Fruit fly (Drosophila melanogaster) whole organism, embryonic: ENCODE results near the gene CG10089.
A peak's percentile ranks its signal among the peaks of the same experiment; 100 is the strongest.

Experiments used
- Atf6 ChIP-seq: fragments of 200-800 bp; sonication (Bioruptor generic); IDR thresholded peaks from 2 replicates; pipeline ENCODE4 v1.3.6; 2022; ENCODE audit warnings: missing biosample characterization, missing genetic modification characterization
- CG1024 ChIP-seq: fragments of 200-800 bp; sonication (Bioruptor generic); IDR thresholded peaks from 2 replicates; pipeline ENCODE4 v1.3.6; 2022; ENCODE audit warnings: missing biosample characterization, missing genetic modification characterization
- CG10959 ChIP-seq: fragments of 200-800 bp; sonication (Bioruptor generic); IDR thresholded peaks from 2 replicates; pipeline ENCODE4 v1.3.6; 2022; ENCODE audit warnings: missing biosample characterization, missing genetic modification characterization
- CG11093 ChIP-seq: fragments of 200-800 bp; sonication (Bioruptor generic); IDR thresholded peaks from 3 replicates; pipeline ENCODE4 v1.3.6; 2022; ENCODE audit warnings: missing biosample characterization, missing genetic modification characterization
- CG12219 ChIP-seq: fragments of 200-800 bp; sonication (Bioruptor generic); optimal IDR thresholded peaks from 3 replicates; lab custom pipeline; 2018; ENCODE audit warnings: missing biosample characterization, mild to moderate bottlenecking, missing genetic modification characterization
- CG12659 ChIP-seq: fragments of 200-800 bp; sonication (Bioruptor generic); optimal IDR thresholded peaks from 3 replicates; lab custom pipeline; 2017; ENCODE audit warnings: mild to moderate bottlenecking, missing biosample characterization, missing genetic modification reagents, missing genetic modification characterization
- CG13775 ChIP-seq: fragments of 200-800 bp; sonication (Bioruptor generic); optimal IDR thresholded peaks from 3 replicates; lab custom pipeline; 2017; ENCODE audit warnings: missing biosample characterization, mild to moderate bottlenecking, missing genetic modification characterization
- CG1529 ChIP-seq: fragments of 200-800 bp; sonication (Bioruptor generic); optimal IDR thresholded peaks from 3 replicates; lab custom pipeline; 2018; ENCODE audit warnings: missing biosample characterization, missing genetic modification characterization
- CG2678 ChIP-seq: fragments of 200-800 bp; sonication (Bioruptor generic); optimal IDR thresholded peaks from 3 replicates; lab custom pipeline; 2019; ENCODE audit warnings: missing biosample characterization, mild to moderate bottlenecking, missing genetic modification characterization, moderate library complexity
- CG2712 ChIP-seq: fragments of 200-800 bp; optimal IDR thresholded peaks from 3 replicates; lab custom pipeline; 2019; ENCODE audit warnings: missing biosample characterization, mild to moderate bottlenecking, missing genetic modification characterization, moderate library complexity
- CG30403 ChIP-seq: fragments of 200-800 bp; sonication (Bioruptor generic); optimal IDR thresholded peaks from 3 replicates; lab custom pipeline; 2016; ENCODE audit warnings: missing biosample characterization, missing genetic modification characterization
- CG3847 ChIP-seq: fragments of 200-800 bp; sonication (Bioruptor generic); IDR thresholded peaks from 2 replicates; pipeline ENCODE4 v1.3.6; 2022; ENCODE audit warnings: missing biosample characterization, missing genetic modification characterization
- CG7987 ChIP-seq: fragments of 200-800 bp; sonication (Bioruptor generic); optimal IDR thresholded peaks from 2 replicates; lab custom pipeline; 2018; ENCODE audit warnings: missing biosample characterization, mild to moderate bottlenecking, missing genetic modification characterization, moderate library complexity
- CG8089 ChIP-seq: fragments of 200-800 bp; sonication (Bioruptor generic); optimal IDR thresholded peaks from 3 replicates; lab custom pipeline; 2016; ENCODE audit warnings: missing biosample characterization, missing genetic modification characterization
- CG8765 ChIP-seq: fragments of 200-800 bp; sonication (Bioruptor generic); IDR thresholded peaks from 2 replicates; pipeline ENCODE4 v1.3.6; 2022; ENCODE audit warnings: missing biosample characterization, missing genetic modification characterization
- CHES-1-like ChIP-seq: fragments of 200-800 bp; sonication (Bioruptor generic); optimal IDR thresholded peaks from 2 replicates; lab custom pipeline; 2016; ENCODE audit warnings: missing biosample characterization, missing genetic modification characterization
- Dip2 ChIP-seq: fragments of 200-800 bp; sonication (Bioruptor generic); IDR thresholded peaks from 2 replicates; pipeline ENCODE4 v1.3.6; 2022; ENCODE audit warnings: missing biosample characterization, missing genetic modification characterization
- Elba2 ChIP-seq: fragments of 200-800 bp; sonication (Bioruptor generic); optimal IDR thresholded peaks from 3 replicates; lab custom pipeline; 2016; ENCODE audit warnings: missing biosample characterization, missing genetic modification characterization
- Fer1 ChIP-seq: fragments of 200-800 bp; sonication (Bioruptor generic); optimal IDR thresholded peaks from 2 replicates; lab custom pipeline; 2017; ENCODE audit warnings: missing biosample characterization, mild to moderate bottlenecking, missing genetic modification characterization
- HLH54F ChIP-seq: fragments of 200-800 bp; sonication (Bioruptor generic); optimal IDR thresholded peaks from 3 replicates; lab custom pipeline; 2016; ENCODE audit warnings: missing biosample characterization, missing genetic modification characterization
- Mad ChIP-seq: fragments of 200-800 bp; sonication (Bioruptor generic); optimal IDR thresholded peaks from 2 replicates; lab custom pipeline; 2016; ENCODE audit warnings: missing biosample characterization, missing genetic modification characterization
- Med ChIP-seq: fragments of 200-800 bp; sonication (Bioruptor generic); peaks from one replicate; lab custom pipeline; 2016; ENCODE audit warnings: missing biosample characterization, missing genetic modification characterization, mild to moderate bottlenecking, inconsistent platforms, moderate library complexity
- Meics ChIP-seq: fragments of 200-800 bp; sonication (Bioruptor generic); optimal IDR thresholded peaks from 2 replicates; lab custom pipeline; 2017; ENCODE audit warnings: missing biosample characterization, mild to moderate bottlenecking, missing genetic modification characterization
- Nf-YA ChIP-seq: fragments of 200-800 bp; sonication (Bioruptor generic); IDR thresholded peaks from 2 replicates; pipeline ENCODE4 v1.3.6; 2022; ENCODE audit warnings: missing biosample characterization, missing genetic modification characterization
- Poxn ChIP-seq: fragments of 200-800 bp; sonication (Bioruptor generic); IDR thresholded peaks from 2 replicates; pipeline ENCODE4 v1.3.6; 2022; ENCODE audit warnings: missing biosample characterization, missing genetic modification characterization
- Ravus ChIP-seq: fragments of 200-800 bp; sonication (Bioruptor generic); IDR thresholded peaks from 2 replicates; pipeline ENCODE4 v1.3.6; 2022; ENCODE audit warnings: missing biosample characterization, missing genetic modification characterization
- Vsx1 ChIP-seq: fragments of 200-800 bp; sonication (Bioruptor generic); optimal IDR thresholded peaks from 2 replicates; lab custom pipeline; 2017; ENCODE audit warnings: missing biosample characterization, mild to moderate bottlenecking, missing genetic modification characterization, missing genetic modification reagents
- ara ChIP-seq: fragments of 200-800 bp; sonication (Bioruptor generic); IDR thresholded peaks from 2 replicates; pipeline ENCODE4 v1.3.6; 2022; ENCODE audit warnings: missing biosample characterization, missing genetic modification characterization
- ato ChIP-seq: fragments of 200-800 bp; sonication (Bioruptor generic); IDR thresholded peaks from 2 replicates; pipeline ENCODE4 v1.3.6; 2022; ENCODE audit warnings: missing biosample characterization, missing genetic modification characterization; ENCODE audit not compliant: partially characterized antibody
- az2 ChIP-seq: fragments of 200-800 bp; sonication (Bioruptor generic); optimal IDR thresholded peaks from 3 replicates; lab custom pipeline; 2016; ENCODE audit warnings: missing biosample characterization, missing genetic modification characterization
- br ChIP-seq: fragments of >200 bp; optimal IDR thresholded peaks from 2 replicates; lab custom pipeline; 2017
- cg ChIP-seq: fragments of 200-800 bp; sonication (Bioruptor generic); optimal IDR thresholded peaks from 3 replicates; lab custom pipeline; 2019; ENCODE audit warnings: missing biosample characterization, mild to moderate bottlenecking, missing genetic modification characterization, moderate library complexity
- disco-r ChIP-seq: fragments of 200-800 bp; sonication (Bioruptor generic); optimal IDR thresholded peaks from 2 replicates; lab custom pipeline; 2016; ENCODE audit warnings: missing biosample characterization, missing genetic modification characterization
- emc ChIP-seq: fragments of 200-800 bp; sonication (Bioruptor generic); optimal IDR thresholded peaks from 2 replicates; lab custom pipeline; 2016; ENCODE audit warnings: missing biosample characterization, missing genetic modification characterization
- fd102C ChIP-seq: fragments of 200-800 bp; sonication (Bioruptor generic); optimal IDR thresholded peaks from 2 replicates; lab custom pipeline; 2018; ENCODE audit warnings: missing biosample characterization, mild to moderate bottlenecking, missing genetic modification characterization, moderate library complexity
- fd3F ChIP-seq: fragments of 200-800 bp; sonication (Bioruptor generic); optimal IDR thresholded peaks from 2 replicates; lab custom pipeline; 2018; ENCODE audit warnings: missing biosample characterization, mild to moderate bottlenecking, missing genetic modification characterization, moderate library complexity
- fd64A ChIP-seq: fragments of 200-800 bp; sonication (Bioruptor generic); optimal IDR thresholded peaks from 3 replicates; lab custom pipeline; 2018; ENCODE audit warnings: missing biosample characterization, mild to moderate bottlenecking, missing genetic modification characterization
- gsb ChIP-seq: fragments of 200-800 bp; sonication (Bioruptor generic); IDR thresholded peaks from 2 replicates; pipeline ENCODE4 v1.3.6; 2022; ENCODE audit warnings: missing biosample characterization, missing genetic modification characterization
- gsb-n ChIP-seq: fragments of 200-800 bp; sonication (Bioruptor generic); optimal IDR thresholded peaks from 3 replicates; lab custom pipeline; 2018; ENCODE audit warnings: missing biosample characterization, mild to moderate bottlenecking, missing genetic modification characterization
- her ChIP-seq: fragments of 200-800 bp; sonication (Bioruptor generic); optimal IDR thresholded peaks from 2 replicates; lab custom pipeline; 2016; ENCODE audit warnings: missing biosample characterization, missing genetic modification characterization
- kay ChIP-seq: fragments of 200-800 bp; sonication (Bioruptor generic); optimal IDR thresholded peaks from 2 replicates; lab custom pipeline; 2016; ENCODE audit warnings: missing biosample characterization, missing genetic modification characterization
- nom ChIP-seq: fragments of 200-800 bp; sonication (Bioruptor generic); optimal IDR thresholded peaks from 2 replicates; lab custom pipeline; 2017; ENCODE audit warnings: missing biosample characterization, missing genetic modification characterization, mild to moderate bottlenecking, moderate library complexity, missing genetic modification reagents
- odd ChIP-seq: fragments of 200-800 bp; sonication (Bioruptor generic); optimal IDR thresholded peaks from 2 replicates; lab custom pipeline; 2017; ENCODE audit warnings: missing biosample characterization, mild to moderate bottlenecking, missing genetic modification characterization
- org-1 ChIP-seq: fragments of 200-800 bp; sonication (Bioruptor generic); optimal IDR thresholded peaks from 2 replicates; lab custom pipeline; 2017; ENCODE audit warnings: missing biosample characterization, missing genetic modification characterization
- scrt ChIP-seq: fragments of 200-800 bp; sonication (Bioruptor generic); optimal IDR thresholded peaks from 2 replicates; lab custom pipeline; 2018; ENCODE audit warnings: missing biosample characterization, mild to moderate bottlenecking, missing genetic modification characterization, moderate library complexity
- shn ChIP-seq: fragments of 200-800 bp; sonication (Bioruptor generic); optimal IDR thresholded peaks from 3 replicates; lab custom pipeline; 2016; ENCODE audit warnings: missing biosample characterization, missing genetic modification characterization
- sima ChIP-seq: fragments of 200-800 bp; sonication (Bioruptor generic); optimal IDR thresholded peaks from 2 replicates; lab custom pipeline; 2016; ENCODE audit warnings: missing biosample characterization, missing genetic modification characterization
- sqz ChIP-seq: fragments of 200-800 bp; sonication (Bioruptor generic); optimal IDR thresholded peaks from 3 replicates; lab custom pipeline; 2018; ENCODE audit warnings: missing biosample characterization, mild to moderate bottlenecking, missing genetic modification characterization
- trh ChIP-seq: fragments of 200-800 bp; sonication (Bioruptor generic); optimal IDR thresholded peaks from 2 replicates; lab custom pipeline; 2016; ENCODE audit warnings: missing biosample characterization, missing genetic modification characterization
- wdn ChIP-seq: fragments of 200-800 bp; sonication (Bioruptor generic); IDR thresholded peaks from 2 replicates; pipeline ENCODE4 v1.3.6; 2022; ENCODE audit warnings: missing biosample characterization, missing genetic modification characterization
- zen ChIP-seq: fragments of 200-800 bp; sonication (Bioruptor generic); optimal IDR thresholded peaks from 3 replicates; lab custom pipeline; 2018; ENCODE audit warnings: missing biosample characterization, mild to moderate bottlenecking, missing genetic modification characterization, moderate library complexity

Gene CG10089

DNA sequence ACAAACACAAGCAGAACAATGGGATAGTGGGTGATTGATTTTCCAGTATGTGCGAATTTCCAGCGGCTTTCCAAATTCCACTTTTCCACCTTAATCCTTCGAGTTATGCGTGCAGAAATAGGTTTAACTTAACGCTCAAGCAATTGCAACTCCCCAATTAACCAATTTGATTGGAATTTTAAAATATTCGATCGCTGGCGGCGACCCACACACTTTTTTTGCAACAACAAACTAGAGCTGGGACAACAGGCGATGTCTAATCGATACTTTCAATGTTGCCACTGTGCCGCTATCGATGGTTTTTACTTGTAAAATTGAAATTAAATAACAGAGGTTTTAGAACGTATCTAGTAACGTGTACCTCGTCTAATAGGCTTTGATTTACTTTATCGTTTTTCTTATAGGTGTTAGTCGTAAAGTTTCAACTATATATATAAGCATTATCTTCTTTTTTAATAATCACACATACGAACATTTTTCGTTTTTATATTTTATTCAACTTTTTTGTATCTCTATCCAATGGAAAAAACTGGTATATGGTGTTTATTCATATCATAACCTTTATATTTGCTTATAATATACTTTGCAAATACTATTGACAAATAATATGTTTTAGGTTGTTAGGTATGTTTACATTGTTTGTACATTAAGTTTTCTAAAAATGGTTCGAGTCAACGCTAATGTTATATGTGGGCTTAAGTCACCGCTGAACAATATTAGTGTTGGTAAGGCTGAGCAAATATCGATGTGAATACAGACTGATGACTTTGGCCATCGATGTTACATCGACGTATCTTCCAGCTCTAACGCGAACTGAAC is 11.7 kb upstream of the CG10089 start, which contains the start of the genes Abp1 and Tgi (continued):
- TF ChIP-seq Dip2 (GFP tag; lab: Robert Waterston, UW) (no peak), disco-r (GFP tag; lab: Kevin White, UChicago) (no peak), CHES-1-like (GFP tag; lab: Kevin White, UChicago) (peak; percentile 47), fd102C (GFP tag; lab: Kevin White, UChicago) (no peak), Meics (GFP tag; lab: Kevin White, UChicago) (no peak), fd3F (GFP tag; lab: Kevin White, UChicago) (peak; percentile 58), CG2712 (tag; lab: Kevin White, UChicago) (peak; percentile 7), Fer1 (GFP tag; lab: Kevin White, UChicago) (no peak), wdn (GFP tag; lab: Robert Waterston, UW) (no peak), CG1024 (GFP tag; lab: Robert Waterston, UW) (no peak), emc (GFP tag; lab: Kevin White, UChicago) (no peak), kay (GFP tag; lab: Kevin White, UChicago) (no peak), CG11093 (GFP tag; lab: Robert Waterston, UW) (no peak), sima (GFP tag; lab: Kevin White, UChicago) (no peak), CG12659 (GFP tag; lab: Kevin White, UChicago) (peak; percentile 71), zen (tag; lab: Kevin White, UChicago) (peak; percentile 41), az2 (peak; percentile 7), Ravus (GFP tag; lab: Robert Waterston, UW) (no peak), scrt (GFP tag; lab: Kevin White, UChicago) (no peak), Nf-YA (GFP tag; lab: Robert Waterston, UW) (no peak), gsb-n (peak; percentile 15), ara (GFP tag; lab: Robert Waterston, UW) (no peak), Poxn (GFP tag; lab: Robert Waterston, UW) (no peak), Med (peak; percentile 92), shn (peak; percentile 20), cg (GFP tag; lab: Kevin White, UChicago) (peak; percentile 69), CG13775 (GFP tag; lab: Kevin White, UChicago) (no peak), sqz (no peak), nom (GFP tag; lab: Kevin White, UChicago) (peak; percentile 7), odd (no peak), Elba2 (GFP tag; lab: Kevin White, UChicago) (no peak), CG10959 (GFP tag; lab: Robert Waterston, UW) (no peak), CG12219 (GFP tag; lab: Kevin White, UChicago) (no peak), Mad (no peak), CG7987 (GFP tag; lab: Kevin White, UChicago) (no peak), Atf6 (GFP tag; lab: Robert Waterston, UW) (no peak), gsb (GFP tag; lab: Robert Waterston, UW) (no peak), Vsx1 (GFP tag; lab: Kevin White, UChicago) (no peak), CG30403 (GFP tag; lab: Kevin White, UChicago) (peak; percentile 43), ato (GFP tag; lab: Robert Waterston, UW) (peak; percentile 79), CG2678 (tag; lab: Kevin White, UChicago) (no peak), CG8765 (GFP tag; lab: Robert Waterston, UW) (no peak), trh (GFP tag; lab: Kevin White, UChicago) (no peak), CG3847 (GFP tag; lab: Robert Waterston, UW) (peak; percentile 67), fd64A (GFP tag; lab: Kevin White, UChicago) (no peak), br (lab: Kevin White, UChicago) (no peak), HLH54F (GFP tag; lab: Kevin White, UChicago) (peak; percentile 37), her (peak; percentile 36), CG8089 (GFP tag; lab: Kevin White, UChicago) (no peak), org-1 (GFP tag; lab: Kevin White, UChicago) (no peak), CG1529 (GFP tag; lab: Kevin White, UChicago) (no peak)
